Fruit fly (Drosophila melanogaster) whole organism, pupa: ENCODE measurements around the gene CG14223.

Source experiments
- CG10348 ChIP-seq: fragments of 200-800 bp; sonication (Bioruptor generic); IDR thresholded peaks from 2 replicates; pipeline ENCODE4 v1.3.6; 2022; ENCODE audit warnings: missing biosample characterization, missing genetic modification characterization
- CG12605 ChIP-seq: fragments of 200-800 bp; sonication (Bioruptor generic); IDR thresholded peaks from 2 replicates; pipeline ENCODE4 v1.3.6; 2022; ENCODE audit warnings: missing biosample characterization, missing genetic modification characterization
- CG13204 ChIP-seq: fragments of 200-800 bp; sonication (Bioruptor generic); optimal IDR thresholded peaks from 2 replicates; lab custom pipeline; 2018; ENCODE audit warnings: missing biosample characterization, mild to moderate bottlenecking, missing genetic modification characterization, moderate library complexity
- CG14655 ChIP-seq: fragments of 200-800 bp; sonication (Bioruptor generic); optimal IDR thresholded peaks from 3 replicates; lab custom pipeline; 2017; ENCODE audit warnings: mild to moderate bottlenecking, missing biosample characterization, missing genetic modification reagents, missing genetic modification characterization
- CG15710 ChIP-seq: fragments of 200-800 bp; sonication (Bioruptor generic); optimal IDR thresholded peaks from 2 replicates; lab custom pipeline; 2018; ENCODE audit warnings: missing biosample characterization, mild to moderate bottlenecking, missing genetic modification characterization, moderate library complexity
- CG17806 ChIP-seq: fragments of 200-800 bp; sonication (Bioruptor generic); optimal IDR thresholded peaks from 2 replicates; lab custom pipeline; 2018; ENCODE audit warnings: missing biosample characterization, mild to moderate bottlenecking, missing genetic modification characterization, moderate library complexity
- CG32121 ChIP-seq: fragments of 200-800 bp; sonication (Bioruptor generic); IDR thresholded peaks from 2 replicates; pipeline ENCODE4 v1.3.6; 2022; ENCODE audit warnings: missing biosample characterization, missing genetic modification characterization
- CG34367 ChIP-seq: fragments of 200-800 bp; sonication (Bioruptor generic); optimal IDR thresholded peaks from 2 replicates; lab custom pipeline; 2018; ENCODE audit warnings: missing biosample characterization, mild to moderate bottlenecking, missing genetic modification characterization
- CG4496 ChIP-seq: fragments of 200-800 bp; sonication (Bioruptor generic); IDR thresholded peaks from 3 replicates; pipeline ENCODE4 v1.3.6; 2022; ENCODE audit warnings: missing biosample characterization, missing genetic modification characterization
- CG8301 ChIP-seq: fragments of 200-800 bp; sonication (Bioruptor generic); optimal IDR thresholded peaks from 2 replicates; lab custom pipeline; 2018; ENCODE audit warnings: missing biosample characterization, mild to moderate bottlenecking, missing genetic modification characterization
- CG9948 ChIP-seq: fragments of 200-800 bp; sonication (Bioruptor generic); optimal IDR thresholded peaks from 2 replicates; lab custom pipeline; 2018; ENCODE audit warnings: missing biosample characterization, mild to moderate bottlenecking, missing genetic modification characterization, moderate library complexity
- D1 ChIP-seq: fragments of 200-800 bp; sonication (Bioruptor generic); optimal IDR thresholded peaks from 2 replicates; lab custom pipeline; 2018; ENCODE audit warnings: missing biosample characterization, mild to moderate bottlenecking, missing genetic modification characterization, moderate library complexity
- Ets98B ChIP-seq: fragments of 200-800 bp; sonication (Bioruptor generic); IDR thresholded peaks from 2 replicates; pipeline ENCODE4 v1.3.6; 2022; ENCODE audit warnings: missing biosample characterization, missing genetic modification characterization
- Pif1A ChIP-seq: fragments of 200-800 bp; sonication (Bioruptor generic); optimal IDR thresholded peaks from 3 replicates; lab custom pipeline; 2016; ENCODE audit warnings: missing biosample characterization, missing genetic modification characterization
- Pif1B ChIP-seq: fragments of 200-800 bp; sonication (Bioruptor generic); optimal IDR thresholded peaks from 3 replicates; lab custom pipeline; 2016; ENCODE audit warnings: missing biosample characterization, missing genetic modification characterization
- Snoo ChIP-seq: fragments of 200-800 bp; sonication (Bioruptor generic); optimal IDR thresholded peaks from 3 replicates; lab custom pipeline; 2017; ENCODE audit warnings: missing biosample characterization, mild to moderate bottlenecking, missing genetic modification characterization, inconsistent platforms
- fd96Ca ChIP-seq: fragments of 200-800 bp; sonication (Bioruptor generic); IDR thresholded peaks from 3 replicates; pipeline ENCODE4 v1.3.6; 2022; ENCODE audit warnings: missing biosample characterization, missing genetic modification characterization
- gl ChIP-seq: fragments of 200-800 bp; sonication (Bioruptor generic); optimal IDR thresholded peaks from 2 replicates; lab custom pipeline; 2018; ENCODE audit warnings: missing biosample characterization, mild to moderate bottlenecking, missing genetic modification characterization
- rn ChIP-seq: fragments of 200-800 bp; sonication (Bioruptor generic); IDR thresholded peaks from 2 replicates; pipeline ENCODE4 v1.3.6; 2022; ENCODE audit warnings: missing biosample characterization, missing genetic modification characterization

The CG14223 gene

DNA sequence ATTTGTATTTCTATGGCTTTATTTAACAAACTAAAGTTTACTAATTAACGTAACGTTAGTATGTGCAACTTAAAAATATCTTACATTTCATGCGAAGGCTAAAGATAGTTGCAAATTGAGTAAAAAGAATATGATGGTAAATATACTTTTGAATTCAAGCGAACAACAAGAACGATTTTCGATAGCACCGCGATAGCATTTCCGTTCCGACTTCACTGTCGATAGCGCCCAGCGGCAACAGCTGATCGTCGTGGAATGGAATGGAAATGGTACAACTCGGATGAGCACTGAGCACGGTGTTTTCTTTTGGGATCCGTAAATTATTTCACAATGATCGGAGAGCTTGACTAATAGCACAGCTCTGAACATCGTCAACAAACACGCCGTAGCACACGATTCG, 50.3 kb downstream of the CG14223 start:
- TF ChIP-seq CG8301 (tag; lab: Kevin White, UChicago) (no peak), Pif1B (GFP tag; lab: Kevin White, UChicago) (no peak), CG4496 (GFP tag; lab: Robert Waterston, UW) (peak; percentile 83), fd96Ca (GFP tag; lab: Robert Waterston, UW) (no peak), Snoo (tag; lab: Kevin White, UChicago) (peak; percentile 60), Pif1A (GFP tag; lab: Kevin White, UChicago) (no peak), CG17806 (tag; lab: Kevin White, UChicago) (no peak), CG9948 (tag; lab: Kevin White, UChicago) (no peak), CG15710 (tag; lab: Kevin White, UChicago) (no peak), Ets98B (GFP tag; lab: Robert Waterston, UW) (peak; percentile 10; the same call in 1 of the 2 replicates), CG13204 (GFP tag; lab: Kevin White, UChicago) (no peak), D1 (tag; lab: Kevin White, UChicago) (no peak), CG32121 (GFP tag; lab: Robert Waterston, UW) (no peak), CG34367 (tag; lab: Kevin White, UChicago) (peak; percentile 45), CG12605 (peak; percentile 57), rn (no peak), gl (tag; lab: Kevin White, UChicago) (peak; percentile 34), CG10348 (GFP tag; lab: Robert Waterston, UW) (no peak)

DNA sequence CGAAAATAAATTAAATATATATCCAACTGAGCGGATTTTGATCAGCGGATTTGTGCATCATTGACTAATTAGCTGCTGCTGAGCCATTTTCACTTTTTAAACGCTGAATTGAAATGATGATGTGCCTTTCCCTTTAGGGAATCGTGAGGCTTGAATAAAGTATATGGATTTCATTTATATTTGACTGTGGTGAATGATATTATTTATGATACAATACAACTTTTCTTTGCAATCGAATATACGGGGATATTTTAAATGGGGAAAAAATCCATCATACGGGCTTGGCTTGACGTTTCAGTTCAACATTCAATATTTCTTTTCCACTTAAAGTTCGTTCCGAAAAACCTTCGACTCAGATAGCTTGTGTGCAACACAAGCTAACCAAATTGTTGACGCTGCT, 52.5 kb downstream of the CG14223 start, which contains the start of the genes Shawn and Tyler:
Shawn (plus strand) TSS at position 301 of the 400 bp plus-strand sequence.
Tyler (plus strand) TSS at position 301 of the 400 bp plus-strand sequence.
- TF ChIP-seq Snoo (tag; lab: Kevin White, UChicago) = no peak
- no peak for TF ChIP-seq D1 (tag; lab: Kevin White, UChicago)
- no peak for TF ChIP-seq rn
- no peak for TF ChIP-seq CG14655 (GFP tag; lab: Kevin White, UChicago)
- TF ChIP-seq CG15710 (tag; lab: Kevin White, UChicago) = no peak
- TF ChIP-seq CG8301 (tag; lab: Kevin White, UChicago) = no peak
- TF ChIP-seq CG13204 (GFP tag; lab: Kevin White, UChicago) = no peak
- no peak for TF ChIP-seq Pif1B (GFP tag; lab: Kevin White, UChicago)
- no peak for TF ChIP-seq gl (tag; lab: Kevin White, UChicago)
- no peak for TF ChIP-seq CG9948 (tag; lab: Kevin White, UChicago)
- TF ChIP-seq CG12605 = no peak
- TF ChIP-seq, all 21 proteins: peak for 0
